Worm (Caenorhabditis elegans): Measurements from ENCODE around the gene sedl-1.
A peak's percentile ranks its signal among the peaks of the same experiment; 100 is the strongest.

Gene sedl-1

ce11 chrX:1393891-1394290 is 46.2 kb downstream of the sedl-1 start, which contains the start of gene F56C3.9:
F56C3.9 (minus strand) TSS chrX:1393991.
- TF ChIP-seq unc-98 (GFP tag; IDR thresholded peaks at IDR 0.05): no peak
- no peak for TF ChIP-seq jun-1 (tag; optimal IDR thresholded peaks at IDR 0.05)
- TF ChIP-seq nhr-19 (GFP tag; conservative IDR thresholded peaks at IDR 0.05): no peak
- no peak for TF ChIP-seq ces-1 (GFP tag; optimal IDR thresholded peaks at IDR 0.05)
- no peak for TF ChIP-seq unc-130 (tag; optimal IDR thresholded peaks at IDR 0.05)
- TF ChIP-seq nhr-71 (tag; optimal IDR thresholded peaks at IDR 0.05): no peak
- no peak for TF ChIP-seq lir-3 (tag; optimal IDR thresholded peaks at IDR 0.05; ENCODE audit: poor library complexity)
- no peak for TF ChIP-seq lsy-2 (tag; optimal IDR thresholded peaks at IDR 0.05)
- no peak for TF ChIP-seq ceh-8 (GFP tag; optimal IDR thresholded peaks at IDR 0.05)

DNA sequence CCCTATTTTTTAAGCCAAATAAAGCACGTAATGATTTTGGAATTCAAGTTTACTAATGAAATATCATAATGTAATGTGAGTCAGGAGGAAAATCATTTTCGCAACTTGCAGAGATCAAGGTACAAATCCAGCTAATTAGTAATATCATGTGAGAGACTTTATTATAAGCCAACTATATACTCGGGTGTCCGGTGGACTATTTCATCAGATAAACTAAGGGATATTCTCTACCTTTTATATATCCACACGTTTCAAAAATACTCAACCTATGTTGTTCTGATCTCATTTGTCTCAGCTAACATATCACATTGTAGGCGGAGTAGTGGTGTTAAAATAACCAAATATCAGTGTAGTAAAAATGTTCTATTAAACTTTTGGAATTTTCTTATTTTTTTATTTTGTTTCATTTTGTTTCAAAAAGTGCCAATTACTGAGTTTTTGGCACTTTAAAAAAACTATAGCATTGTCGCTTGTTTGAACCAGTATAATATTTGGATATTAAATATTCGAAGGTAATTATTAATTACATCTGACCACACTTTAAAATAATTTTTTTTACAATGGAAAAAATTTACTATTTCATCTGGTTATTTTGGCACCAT is 50.6 kb downstream of the sedl-1 start:
- TF ChIP-seq lin-15B (tag; optimal IDR thresholded peaks at IDR 0.05) (no peak), hlh-4 (tag; optimal IDR thresholded peaks at IDR 0.05) (no peak), unc-130 (tag; optimal IDR thresholded peaks at IDR 0.05) (no peak), xbp-1 (tag; optimal IDR thresholded peaks at IDR 0.05) (peak; percentile 76), egl-13 (tag; optimal IDR thresholded peaks at IDR 0.05) (peak; percentile 79), nhr-85 (tag) (peak; percentile 87), unc-62 (GFP tag; optimal IDR thresholded peaks at IDR 0.05) (no peak), lsy-2 (tag; optimal IDR thresholded peaks at IDR 0.05) (peak; percentile 82 to 86), aha-1 (tag; optimal IDR thresholded peaks at IDR 0.05) (no peak), efl-1 (optimal IDR thresholded peaks at IDR 0.05) (peak; percentile 68), efl-1 (GFP tag; optimal IDR thresholded peaks at IDR 0.05 in 1 of 2) (peak; percentile 1 to 92), ceh-82 (tag; optimal IDR thresholded peaks at IDR 0.05) (peak; percentile 65 to 88 (median 82)), egl-27 (tag; optimal IDR thresholded peaks at IDR 0.05) (peak in 1 of 2 experiments; percentile 49), unc-86 (tag; optimal IDR thresholded peaks at IDR 0.05) (peak; percentile 50), nhr-76 (tag; optimal IDR thresholded peaks at IDR 0.05) (no peak), zip-4 (GFP tag; optimal IDR thresholded peaks at IDR 0.05) (peak; percentile 79), nhr-90 (tag; optimal IDR thresholded peaks at IDR 0.05; ENCODE audit: poor library complexity) (peak; percentile 94), nhr-20 (tag; optimal IDR thresholded peaks at IDR 0.05) (peak; percentile 92), ztf-4 (tag; optimal IDR thresholded peaks at IDR 0.05) (peak; percentile 92), pax-3 (tag; optimal IDR thresholded peaks at IDR 0.05) (peak; percentile 81), nhr-11 (tag; optimal IDR thresholded peaks at IDR 0.05) (peak; percentile 96), hlh-17 (GFP tag; optimal IDR thresholded peaks at IDR 0.05; ENCODE audit: borderline replicate concordance) (no peak), ztf-11 (tag; optimal IDR thresholded peaks at IDR 0.05) (peak; percentile 35 to 74), mep-1 (tag; optimal IDR thresholded peaks at IDR 0.05) (peak; percentile 73), unc-30 (tag; optimal IDR thresholded peaks at IDR 0.05) (no peak), nhr-237 (tag; optimal IDR thresholded peaks at IDR 0.05) (peak; percentile 83), fkh-10 (GFP tag; optimal IDR thresholded peaks at IDR 0.05) (peak; percentile 97), elt-3 (tag; optimal IDR thresholded peaks at IDR 0.05) (peak in 4 of 6 experiments; percentile 46 to 94 (median 68)), F16B12.6 (tag; optimal IDR thresholded peaks at IDR 0.05) (no peak), snpc-4 (tag; optimal IDR thresholded peaks at IDR 0.05) (peak; percentile 69), ces-1 (GFP tag; optimal IDR thresholded peaks at IDR 0.05) (no peak), ceh-63 (GFP tag; optimal IDR thresholded peaks at IDR 0.05) (no peak), unc-98 (GFP tag; IDR thresholded peaks at IDR 0.05) (peak; percentile 47), ama-1 (optimal IDR thresholded peaks at IDR 0.05) (no peak), C34B4.2 (tag; optimal IDR thresholded peaks at IDR 0.05) (no peak), ceh-88 (GFP tag; IDR thresholded peaks at IDR 0.05) (peak; percentile 87), Y116A8C.19 (tag; optimal IDR thresholded peaks at IDR 0.05; ENCODE audit: borderline replicate concordance) (no peak), ets-5 (GFP tag; IDR thresholded peaks at IDR 0.05) (no peak), nhr-28 (tag; optimal IDR thresholded peaks at IDR 0.05) (peak; percentile 18), isw-1 (GFP tag; IDR thresholded peaks at IDR 0.05) (peak; percentile 33), dpl-1 (GFP tag; optimal IDR thresholded peaks at IDR 0.05) (peak; percentile 9 to 43 (median 19)), mef-2 (tag; optimal IDR thresholded peaks at IDR 0.05) (no peak), nhr-77 (tag; optimal IDR thresholded peaks at IDR 0.05) (peak; percentile 94), nhr-84 (tag; optimal IDR thresholded peaks at IDR 0.05) (no peak), ceh-90 (tag; optimal IDR thresholded peaks at IDR 0.05) (no peak)
